Fruit fly (Drosophila melanogaster) whole organism, embryonic: Measurements from ENCODE around the gene Eip75B.
A peak's percentile ranks its signal among the peaks of the same experiment; 100 is the strongest.

Experiments
- ATbp ChIP-seq: fragments of 200-800 bp; sonication (Bioruptor generic); optimal IDR thresholded peaks from 2 replicates; lab custom pipeline; 2017; ENCODE audit warnings: missing biosample characterization, mild to moderate bottlenecking, missing genetic modification characterization, missing genetic modification reagents
- Aef1 ChIP-seq: fragments of 200-800 bp; sonication (Bioruptor generic); IDR thresholded peaks from 3 replicates; pipeline ENCODE4 v1.3.6; 2022; ENCODE audit warnings: missing biosample characterization, missing genetic modification characterization
- Asciz ChIP-seq: fragments of 200-800 bp; sonication (Bioruptor generic); optimal IDR thresholded peaks from 2 replicates; lab custom pipeline; 2017; ENCODE audit warnings: missing biosample characterization, mild to moderate bottlenecking, missing genetic modification characterization, missing genetic modification reagents
- Blimp-1 ChIP-seq: fragments of 200-800 bp; sonication (Bioruptor generic); optimal IDR thresholded peaks from 3 replicates; lab custom pipeline; 2018; ENCODE audit warnings: missing biosample characterization, missing genetic modification characterization, mild to moderate bottlenecking, moderate library complexity, missing genetic modification reagents
- CG10543 ChIP-seq: fragments of 200-800 bp; sonication (Bioruptor generic); optimal IDR thresholded peaks from 3 replicates; lab custom pipeline; 2017; ENCODE audit warnings: missing biosample characterization, mild to moderate bottlenecking, missing genetic modification characterization, moderate library complexity
- CG11560 ChIP-seq: fragments of 200-800 bp; sonication (Bioruptor generic); IDR thresholded peaks from 3 replicates; pipeline ENCODE4 v1.3.6; 2022; ENCODE audit warnings: missing biosample characterization, missing genetic modification characterization
- CG11723 ChIP-seq: fragments of 200-800 bp; sonication (Bioruptor generic); optimal IDR thresholded peaks from 2 replicates; lab custom pipeline; 2017; ENCODE audit warnings: missing biosample characterization, mild to moderate bottlenecking, missing genetic modification characterization
- CG15073 ChIP-seq: fragments of 200-800 bp; sonication (Bioruptor generic); optimal IDR thresholded peaks from 2 replicates; lab custom pipeline; 2016; ENCODE audit warnings: missing biosample characterization, missing genetic modification characterization
- CG15514 ChIP-seq: fragments of 200-800 bp; sonication (Bioruptor generic); optimal IDR thresholded peaks from 3 replicates; lab custom pipeline; 2017; ENCODE audit warnings: missing biosample characterization, missing genetic modification characterization, mild to moderate bottlenecking, moderate library complexity, missing genetic modification reagents
- CG17328 ChIP-seq: fragments of 200-800 bp; sonication (Bioruptor generic); IDR thresholded peaks from 2 replicates; pipeline ENCODE4 v1.3.6; 2022; ENCODE audit warnings: missing biosample characterization, missing genetic modification characterization
- CG17568 ChIP-seq: fragments of 200-800 bp; sonication (Bioruptor generic); optimal IDR thresholded peaks from 2 replicates; lab custom pipeline; 2018; ENCODE audit warnings: missing biosample characterization, mild to moderate bottlenecking, missing genetic modification characterization, moderate library complexity
- CG2199 ChIP-seq: fragments of 200-800 bp; sonication (Bioruptor generic); IDR thresholded peaks from 3 replicates; pipeline ENCODE4 v1.3.6; 2022; ENCODE audit warnings: missing biosample characterization, missing genetic modification characterization
- CG33557 ChIP-seq: fragments of 200-800 bp; sonication (Bioruptor generic); optimal IDR thresholded peaks from 2 replicates; lab custom pipeline; 2019; ENCODE audit warnings: missing biosample characterization, mild to moderate bottlenecking, missing genetic modification characterization, moderate library complexity
- CG3726 ChIP-seq: fragments of 200-800 bp; sonication (Bioruptor generic); IDR thresholded peaks from 3 replicates; pipeline ENCODE4, ENCODE4 v1.3.6; 2022; ENCODE audit warnings: missing biosample characterization, missing genetic modification characterization
- CG6254 ChIP-seq: fragments of 200-800 bp; sonication (Bioruptor generic); optimal IDR thresholded peaks from 3 replicates; lab custom pipeline; 2017; ENCODE audit warnings: mild to moderate bottlenecking, missing biosample characterization, missing genetic modification reagents, missing genetic modification characterization
- CG6854 ChIP-seq: fragments of 200-800 bp; sonication (Bioruptor generic); optimal IDR thresholded peaks from 3 replicates; lab custom pipeline; 2017; ENCODE audit warnings: missing biosample characterization, mild to moderate bottlenecking, missing genetic modification characterization
- CG7839 ChIP-seq: fragments of 200-800 bp; sonication (Bioruptor generic); optimal IDR thresholded peaks from 3 replicates; lab custom pipeline; 2018; ENCODE audit warnings: missing biosample characterization, mild to moderate bottlenecking, missing genetic modification characterization, moderate library complexity
- CG8290 ChIP-seq, 3 experiments: fragments of 200-800 bp; sonication (Bioruptor generic); optimal IDR thresholded peaks; 2 replicates each; lab custom pipeline; 2016 to 2019; ENCODE audit warnings: missing biosample characterization in 3 of 3, missing genetic modification characterization in 3 of 3, mild to moderate bottlenecking in 2 of 3, moderate library complexity in 1 of 3
- CG9215 ChIP-seq: fragments of 200-800 bp; sonication (Bioruptor generic); IDR thresholded peaks from 2 replicates; pipeline ENCODE4 v1.3.6; 2022; ENCODE audit warnings: missing biosample characterization, missing genetic modification characterization
- CG9437 ChIP-seq: fragments of 200-800 bp; sonication (Bioruptor generic); optimal IDR thresholded peaks from 2 replicates; lab custom pipeline; 2018; ENCODE audit warnings: missing biosample characterization, mild to moderate bottlenecking, missing genetic modification characterization
- Chrac-16 ChIP-seq: fragments of 200-800 bp; sonication (Bioruptor generic); optimal IDR thresholded peaks from 3 replicates; lab custom pipeline; 2016; ENCODE audit warnings: missing biosample characterization, missing genetic modification characterization
- Dref ChIP-seq: fragments of 200-800 bp; sonication (Bioruptor generic); IDR thresholded peaks from 2 replicates; pipeline ENCODE4 v1.3.6; 2022; ENCODE audit warnings: missing biosample characterization, missing genetic modification characterization
- Eip74EF ChIP-seq, 2 experiments: fragments of 200-800 bp in 1 of 2; fragments of >200 bp in 1 of 2; sonication (Bioruptor generic) in 1 of 2; optimal IDR thresholded peaks; 2 replicates each; lab custom pipeline; 2017 to 2019; ENCODE audit warnings: missing biosample characterization in 2 of 2, missing genetic modification characterization in 2 of 2, mild to moderate bottlenecking in 1 of 2, moderate library complexity in 1 of 2
- HmgD ChIP-seq: fragments of 200-800 bp; sonication (Bioruptor generic); optimal IDR thresholded peaks from 3 replicates; lab custom pipeline; 2016; ENCODE audit warnings: missing biosample characterization, missing genetic modification characterization
- Pdp1 ChIP-seq, 2 experiments: fragments of 200-800 bp; sonication (Bioruptor generic); optimal IDR thresholded peaks; 3 replicates each; lab custom pipeline; 2016; ENCODE audit warnings: missing biosample characterization in 2 of 2, missing genetic modification characterization in 2 of 2, mild to moderate bottlenecking in 1 of 2, moderate library complexity in 1 of 2
- Sox102F ChIP-seq: fragments of 200-800 bp; sonication (Bioruptor generic); optimal IDR thresholded peaks from 2 replicates; lab custom pipeline; 2018; ENCODE audit warnings: missing biosample characterization, mild to moderate bottlenecking, missing genetic modification characterization, moderate library complexity
- Trl ChIP-seq, 3 experiments: fragments of >200 bp in 2 of 3; fragments of 200-800 bp in 1 of 3; sonication (Bioruptor generic) in 1 of 3; optimal IDR thresholded peaks; 2 replicates in 1 of 3; 3 replicates in 2 of 3; lab custom pipeline; 2016 to 2017; ENCODE audit warnings: missing biosample characterization in 1 of 3, missing genetic modification characterization in 1 of 3
- cg ChIP-seq: fragments of 200-800 bp; sonication (Bioruptor generic); optimal IDR thresholded peaks from 3 replicates; lab custom pipeline; 2019; ENCODE audit warnings: missing biosample characterization, mild to moderate bottlenecking, missing genetic modification characterization, moderate library complexity
- chinmo ChIP-seq: fragments of 200-800 bp; sonication (Bioruptor generic); IDR thresholded peaks from 4 replicates; pipeline ENCODE4 v1.3.6; 2022; ENCODE audit warnings: missing biosample characterization, missing genetic modification characterization; ENCODE audit not compliant: partially characterized antibody
- danr ChIP-seq: fragments of 200-800 bp; sonication (Bioruptor generic); IDR thresholded peaks from 2 replicates; pipeline ENCODE4 v1.3.6; 2022; ENCODE audit warnings: missing biosample characterization, missing genetic modification characterization
- dati ChIP-seq: fragments of 200-800 bp; sonication (Bioruptor generic); IDR thresholded peaks from 2 replicates; pipeline ENCODE4 v1.3.6; 2022; ENCODE audit warnings: missing biosample characterization, missing genetic modification characterization
- ems ChIP-seq: fragments of 200-800 bp; sonication (Bioruptor generic); optimal IDR thresholded peaks from 3 replicates; lab custom pipeline; 2016; ENCODE audit warnings: missing biosample characterization, missing genetic modification characterization
- ftz-f1 ChIP-seq: fragments of 200-800 bp; sonication (Bioruptor generic); optimal IDR thresholded peaks from 2 replicates; lab custom pipeline; 2016; ENCODE audit warnings: missing biosample characterization, missing genetic modification characterization
- h ChIP-seq: fragments of >200 bp; optimal IDR thresholded peaks from 2 replicates; lab custom pipeline; 2017
- ind ChIP-seq: fragments of 200-800 bp; sonication (Bioruptor generic); optimal IDR thresholded peaks from 3 replicates; lab custom pipeline; 2016; ENCODE audit warnings: missing biosample characterization, missing genetic modification characterization
- jigr1 ChIP-seq: fragments of 200-800 bp; sonication (Bioruptor generic); IDR thresholded peaks from 3 replicates; pipeline ENCODE4 v1.3.6; 2022; ENCODE audit warnings: missing biosample characterization, missing genetic modification characterization
- kay ChIP-seq: fragments of 200-800 bp; sonication (Bioruptor generic); optimal IDR thresholded peaks from 2 replicates; lab custom pipeline; 2016; ENCODE audit warnings: missing biosample characterization, missing genetic modification characterization
- ken ChIP-seq: fragments of 200-800 bp; sonication (Bioruptor generic); IDR thresholded peaks from 3 replicates; pipeline ENCODE4 v1.3.6; 2022; ENCODE audit warnings: missing biosample characterization, missing genetic modification characterization
- kni ChIP-seq: fragments of 200-800 bp; sonication (Bioruptor generic); optimal IDR thresholded peaks from 3 replicates; lab custom pipeline; 2017; ENCODE audit warnings: mild to moderate bottlenecking, missing biosample characterization, missing genetic modification reagents, missing genetic modification characterization
- lmd ChIP-seq: fragments of 200-800 bp; sonication (Bioruptor generic); IDR thresholded peaks from 2 replicates; pipeline ENCODE4 v1.3.6; 2022; ENCODE audit warnings: missing biosample characterization, missing genetic modification characterization
- lola ChIP-seq, 3 experiments: fragments of >200 bp in 2 of 3; fragments of 200-800 bp in 1 of 3; sonication (Bioruptor generic) in 1 of 3; optimal IDR thresholded peaks; 2 replicates each; lab custom pipeline; 2017 to 2019; ENCODE audit warnings: missing biosample characterization in 3 of 3, missing genetic modification characterization in 3 of 3, mild to moderate bottlenecking in 1 of 3, moderate library complexity in 1 of 3
- luna ChIP-seq: fragments of 200-800 bp; sonication (Bioruptor generic); optimal IDR thresholded peaks from 2 replicates; lab custom pipeline; 2016; ENCODE audit warnings: missing biosample characterization, missing genetic modification characterization
- nom ChIP-seq: fragments of 200-800 bp; sonication (Bioruptor generic); optimal IDR thresholded peaks from 2 replicates; lab custom pipeline; 2017; ENCODE audit warnings: missing biosample characterization, missing genetic modification characterization, mild to moderate bottlenecking, moderate library complexity, missing genetic modification reagents
- pb ChIP-seq: fragments of 200-800 bp; sonication (Bioruptor generic); optimal IDR thresholded peaks from 3 replicates; lab custom pipeline; 2016; ENCODE audit warnings: missing biosample characterization, missing genetic modification characterization
- pros ChIP-seq: fragments of 200-800 bp; sonication (Bioruptor generic); optimal IDR thresholded peaks from 3 replicates; lab custom pipeline; 2019; ENCODE audit warnings: missing biosample characterization, mild to moderate bottlenecking, missing genetic modification characterization, moderate library complexity
- ro ChIP-seq: fragments of 200-800 bp; sonication (Bioruptor generic); IDR thresholded peaks from 2 replicates; pipeline ENCODE4 v1.3.6; 2022; ENCODE audit warnings: missing biosample characterization, missing genetic modification characterization
- row ChIP-seq: fragments of 200-800 bp; sonication (Bioruptor generic); IDR thresholded peaks from 3 replicates; pipeline ENCODE4 v1.3.6; 2022; ENCODE audit warnings: missing biosample characterization, missing genetic modification characterization
- sqz ChIP-seq: fragments of 200-800 bp; sonication (Bioruptor generic); optimal IDR thresholded peaks from 3 replicates; lab custom pipeline; 2018; ENCODE audit warnings: missing biosample characterization, mild to moderate bottlenecking, missing genetic modification characterization
- yki ChIP-seq: fragments of >200 bp; optimal IDR thresholded peaks from 3 replicates; lab custom pipeline; 2018

The Eip75B gene

DNA sequence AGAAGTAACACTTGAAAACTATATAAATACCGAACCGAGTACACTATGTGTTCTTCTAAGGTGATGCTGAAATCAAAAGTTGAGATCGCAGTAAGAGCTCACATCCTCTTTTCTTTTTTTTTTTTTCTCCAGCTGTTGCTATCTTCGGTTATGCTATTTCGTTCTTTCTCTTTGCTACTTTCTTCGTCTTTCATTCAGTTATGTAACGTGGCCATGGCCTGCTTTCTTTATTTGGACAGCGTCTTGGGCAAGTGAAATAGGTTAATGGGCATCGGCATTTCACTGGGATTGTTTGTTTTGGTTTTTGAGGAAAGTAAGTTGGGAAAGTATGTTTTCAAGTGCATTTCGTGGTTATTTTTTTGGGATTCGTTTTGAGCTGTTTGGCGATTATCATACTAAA is 46.8 kb downstream of the Eip75B start:
- TF ChIP-seq h (lab: Kevin White, UChicago) (no peak), kay (GFP tag; lab: Kevin White, UChicago) (no peak), Dref (GFP tag; lab: Robert Waterston, UW) (no peak), dati (GFP tag; lab: Robert Waterston, UW) (no peak), CG9215 (no peak), CG8290 (GFP tag; optimal IDR thresholded peaks at IDR 0.05; lab: Kevin White, UChicago) (no peak), CG8290 (tag; optimal IDR thresholded peaks at IDR 0.05; lab: Kevin White, UChicago) (no peak), Pdp1 (GFP tag; optimal IDR thresholded peaks at IDR 0.05; lab: Kevin White, UChicago) (peak in 1 of 2 experiments; percentile 76), yki (lab: Kevin White, UChicago) (no peak), jigr1 (GFP tag; lab: Robert Waterston, UW) (no peak), Sox102F (GFP tag; lab: Kevin White, UChicago) (no peak), CG11723 (GFP tag; lab: Kevin White, UChicago) (no peak), ems (GFP tag; lab: Kevin White, UChicago) (no peak), CG17568 (GFP tag; lab: Kevin White, UChicago) (no peak), CG11560 (no peak), ken (GFP tag; lab: Robert Waterston, UW) (no peak), CG17328 (no peak), chinmo (GFP tag; lab: Robert Waterston, UW) (no peak), pb (no peak), ro (no peak), Blimp-1 (GFP tag; lab: Kevin White, UChicago) (peak; percentile 87), sqz (GFP tag; lab: Kevin White, UChicago) (peak; percentile 12), CG9437 (GFP tag; lab: Kevin White, UChicago) (no peak), lola (GFP tag; optimal IDR thresholded peaks at IDR 0.05; lab: Kevin White, UChicago) (no peak), ATbp (GFP tag; lab: Kevin White, UChicago) (no peak), CG2199 (GFP tag; lab: Robert Waterston, UW) (0 out of 3 replicates have a peak, but pooled peaks have one; percentile 57), CG6254 (GFP tag; lab: Kevin White, UChicago) (no peak), luna (GFP tag; lab: Kevin White, UChicago) (no peak), Trl (optimal IDR thresholded peaks at IDR 0.05; lab: Kevin White, UChicago) (no peak), Trl (GFP tag; optimal IDR thresholded peaks at IDR 0.05; lab: Kevin White, UChicago) (no peak), CG7839 (tag; lab: Kevin White, UChicago) (no peak), CG33557 (GFP tag; lab: Kevin White, UChicago) (peak; percentile 0), CG15073 (no peak), danr (GFP tag; lab: Robert Waterston, UW) (no peak), kni (GFP tag; lab: Kevin White, UChicago) (peak; percentile 55), Chrac-16 (GFP tag; lab: Kevin White, UChicago) (no peak), nom (GFP tag; lab: Kevin White, UChicago) (no peak), lmd (GFP tag; lab: Robert Waterston, UW) (no peak), Aef1 (GFP tag; lab: Robert Waterston, UW) (no peak), Asciz (no peak), row (no peak), CG3726 (GFP tag; lab: Robert Waterston, UW) (no peak), ind (GFP tag; lab: Kevin White, UChicago) (no peak), Eip74EF (GFP tag; optimal IDR thresholded peaks at IDR 0.05; lab: Kevin White, UChicago) (no peak), CG6854 (no peak), CG10543 (GFP tag; lab: Kevin White, UChicago) (no peak), CG15514 (GFP tag; lab: Kevin White, UChicago) (no peak), ftz-f1 (GFP tag; lab: Kevin White, UChicago) (no peak), cg (GFP tag; lab: Kevin White, UChicago) (no peak), HmgD (no peak), pros (GFP tag; lab: Kevin White, UChicago) (peak; percentile 40)
